Fruit fly (Drosophila melanogaster): ENCODE results near the gene Fad2.
A peak's percentile ranks its signal among the peaks of the same experiment; 100 is the strongest.

The Fad2 gene

DNA sequence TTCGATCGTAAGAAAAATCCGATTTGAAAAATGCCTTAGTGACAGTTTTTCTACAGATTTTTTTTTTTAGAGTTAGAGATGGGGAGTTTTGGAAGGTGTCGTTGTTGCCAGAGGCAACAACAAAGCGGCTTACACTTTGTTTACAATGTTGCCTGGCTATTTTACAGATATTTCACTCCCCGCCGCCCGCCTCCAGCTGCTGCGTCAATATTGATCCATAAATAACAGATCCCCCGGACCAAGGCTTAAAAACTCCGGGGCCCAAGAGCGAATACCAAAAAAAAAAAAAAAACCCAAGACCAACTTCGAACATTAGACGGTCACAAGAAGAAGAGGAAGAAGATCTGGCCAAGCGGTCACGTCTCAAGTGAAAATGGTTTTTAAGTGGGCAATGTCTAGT is 20.4 kb upstream of the Fad2 start (continued):
- TF ChIP-seq Asciz (GFP tag; optimal IDR thresholded peaks at IDR 0.05) (no peak), lola (GFP tag; optimal IDR thresholded peaks at IDR 0.05) (no peak), CG16815 (GFP tag; optimal IDR thresholded peaks at IDR 0.05) (no peak), CG1529 (GFP tag; optimal IDR thresholded peaks at IDR 0.05) (no peak), CG8765 (GFP tag; IDR thresholded peaks at IDR 0.05) (no peak), GATAe (GFP tag; conservative IDR thresholded peaks at IDR 0.05) (no peak), pros (GFP tag; optimal IDR thresholded peaks at IDR 0.05) (no peak), oc (tag; optimal IDR thresholded peaks at IDR 0.05) (peak; percentile 74), gsb (GFP tag; IDR thresholded peaks at IDR 0.05) (no peak), odd (GFP tag; optimal IDR thresholded peaks at IDR 0.05) (no peak), Mes4 (GFP tag; optimal IDR thresholded peaks at IDR 0.05) (no peak), Rfx (GFP tag; IDR thresholded peaks at IDR 0.05) (no peak), NK7.1 (GFP tag; optimal IDR thresholded peaks at IDR 0.05) (no peak), CG4820 (GFP tag; optimal IDR thresholded peaks at IDR 0.05) (no peak), Hey (tag; optimal IDR thresholded peaks at IDR 0.05) (no peak), CG7928 (GFP tag; optimal IDR thresholded peaks at IDR 0.05) (no peak), Camta (GFP tag; optimal IDR thresholded peaks at IDR 0.05) (no peak), CG17385 (GFP tag; optimal IDR thresholded peaks at IDR 0.05) (peak; percentile 13), CG13287 (GFP tag; IDR thresholded peaks at IDR 0.05; ENCODE audit: partially characterized antibody) (no peak), CG6683 (GFP tag; optimal IDR thresholded peaks at IDR 0.05) (no peak), Doc2 (GFP tag; IDR thresholded peaks at IDR 0.05) (no peak), Hr51 (GFP tag; optimal IDR thresholded peaks at IDR 0.05) (no peak), CG8290 (GFP tag; optimal IDR thresholded peaks at IDR 0.05) (no peak), CG8290 (tag; optimal IDR thresholded peaks at IDR 0.05) (no peak), D (optimal IDR thresholded peaks at IDR 0.05) (no peak), D (GFP tag; optimal IDR thresholded peaks at IDR 0.05) (peak; percentile 5), Atf-2 (GFP tag; optimal IDR thresholded peaks at IDR 0.05) (no peak), HLH54F (GFP tag; optimal IDR thresholded peaks at IDR 0.05) (no peak), cato (GFP tag; optimal IDR thresholded peaks at IDR 0.05; ENCODE audit: borderline replicate concordance) (no peak), lilli (GFP tag; optimal IDR thresholded peaks at IDR 0.05) (no peak), CG3847 (GFP tag; IDR thresholded peaks at IDR 0.05) (no peak), sima (GFP tag; optimal IDR thresholded peaks at IDR 0.05) (no peak), slp2 (GFP tag; optimal IDR thresholded peaks at IDR 0.05) (no peak), peb (GFP tag; IDR thresholded peaks at IDR 0.05) (no peak), C15 (GFP tag; IDR thresholded peaks at IDR 0.05) (no peak), HmgZ (tag; optimal IDR thresholded peaks at IDR 0.05) (no peak), NFAT (GFP tag; IDR thresholded peaks at IDR 0.05) (0 out of 2 replicates have a peak, but pooled peaks have one; percentile 20), Nf-YB (GFP tag; optimal IDR thresholded peaks at IDR 0.05) (no peak), CG9932 (GFP tag; IDR thresholded peaks at IDR 0.05) (no peak), pb (GFP tag; optimal IDR thresholded peaks at IDR 0.05) (no peak), Doc3 (GFP tag; IDR thresholded peaks at IDR 0.05; ENCODE audit: partially characterized antibody) (no peak), dm (GFP tag; optimal IDR thresholded peaks at IDR 0.05) (no peak), dysf (GFP tag; IDR thresholded peaks at IDR 0.05) (no peak), CG8478 (optimal IDR thresholded peaks at IDR 0.05) (no peak), bsh (GFP tag; optimal IDR thresholded peaks at IDR 0.05) (peak in 1 of 2 experiments; percentile 23), Dref (GFP tag; IDR thresholded peaks at IDR 0.05) (no peak), CG13424 (tag; optimal IDR thresholded peaks at IDR 0.05) (no peak), scrt (GFP tag; optimal IDR thresholded peaks at IDR 0.05) (no peak), kni (GFP tag; optimal IDR thresholded peaks at IDR 0.05) (peak; percentile 35), CG33557 (GFP tag; optimal IDR thresholded peaks at IDR 0.05) (peak; percentile 46), CG1792 (GFP tag; optimal IDR thresholded peaks at IDR 0.05) (no peak), Bteb2 (GFP tag; optimal IDR thresholded peaks at IDR 0.05) (no peak), seq (GFP tag; IDR thresholded peaks at IDR 0.05) (no peak)
